Fruit fly (Drosophila melanogaster): ENCODE data around the gene ctrip.

Gene ctrip

dm6 chr3R:4738494-4739191 is 73.3 kb downstream of the ctrip start (continued):
- TF ChIP-seq CG18262 (tag; optimal IDR thresholded peaks at IDR 0.05) (peak; percentile 42), Chrac-16 (GFP tag; optimal IDR thresholded peaks at IDR 0.05) (no peak), Sry-β (GFP tag; optimal IDR thresholded peaks at IDR 0.05) (no peak), yki (optimal IDR thresholded peaks at IDR 0.05) (peak; percentile 78), mirr (GFP tag; optimal IDR thresholded peaks at IDR 0.05) (no peak), CG4730 (GFP tag; IDR thresholded peaks at IDR 0.05) (no peak), Scr (GFP tag; IDR thresholded peaks at IDR 0.05; ENCODE audit: partially characterized antibody) (no peak), Tbp (GFP tag; optimal IDR thresholded peaks at IDR 0.05) (no peak), Lpt (GFP tag; optimal IDR thresholded peaks at IDR 0.05) (no peak), CG2678 (tag; optimal IDR thresholded peaks at IDR 0.05) (peak; percentile 21), CG4282 (GFP tag; optimal IDR thresholded peaks at IDR 0.05) (no peak), ATbp (GFP tag; optimal IDR thresholded peaks at IDR 0.05) (no peak), phol (tag; optimal IDR thresholded peaks at IDR 0.05) (peak; percentile 40), gem (tag; optimal IDR thresholded peaks at IDR 0.05) (peak; percentile 36), emc (GFP tag; optimal IDR thresholded peaks at IDR 0.05) (no peak), CG17829 (tag; optimal IDR thresholded peaks at IDR 0.05) (no peak), CG8388 (GFP tag; optimal IDR thresholded peaks at IDR 0.05) (peak; percentile 11), Blimp-1 (GFP tag; optimal IDR thresholded peaks at IDR 0.05) (peak; percentile 2), CG3838 (GFP tag; optimal IDR thresholded peaks at IDR 0.05) (no peak), onecut (GFP tag; IDR thresholded peaks at IDR 0.05) (no peak), gt (GFP tag; IDR thresholded peaks at IDR 0.05) (no peak), Asciz (GFP tag; optimal IDR thresholded peaks at IDR 0.05) (peak; percentile 11), fd102C (GFP tag; optimal IDR thresholded peaks at IDR 0.05) (no peak), dmrt11E (tag; optimal IDR thresholded peaks at IDR 0.05) (peak; percentile 20), org-1 (GFP tag; optimal IDR thresholded peaks at IDR 0.05) (no peak), twi (tag; optimal IDR thresholded peaks at IDR 0.05) (no peak), sens (GFP tag) (peak; percentile 78), D19A (tag; optimal IDR thresholded peaks at IDR 0.05) (peak; percentile 30), CG10462 (GFP tag; optimal IDR thresholded peaks at IDR 0.05) (peak; percentile 1), CG12155 (GFP tag; optimal IDR thresholded peaks at IDR 0.05) (peak; percentile 8), zf30C (GFP tag; optimal IDR thresholded peaks at IDR 0.05) (peak; percentile 35), CG2875 (GFP tag; optimal IDR thresholded peaks at IDR 0.05) (peak; percentile 7), bsh (GFP tag; optimal IDR thresholded peaks at IDR 0.05) (peak in 1 of 2 experiments; percentile 10), CG9437 (GFP tag; optimal IDR thresholded peaks at IDR 0.05) (peak; percentile 18), az2 (GFP tag; optimal IDR thresholded peaks at IDR 0.05) (peak; percentile 10), MESR4 (GFP tag; optimal IDR thresholded peaks at IDR 0.05) (no peak), CG12659 (GFP tag; optimal IDR thresholded peaks at IDR 0.05) (no peak), Med (GFP tag) (peak; percentile 78), tio (GFP tag; optimal IDR thresholded peaks at IDR 0.05) (peak; percentile 7), her (GFP tag; optimal IDR thresholded peaks at IDR 0.05) (no peak), ato (GFP tag; IDR thresholded peaks at IDR 0.05; ENCODE audit: partially characterized antibody) (no peak), CG14710 (tag; optimal IDR thresholded peaks at IDR 0.05) (peak; percentile 27), CG2712 (tag; optimal IDR thresholded peaks at IDR 0.05) (peak; percentile 46), nau (GFP tag; optimal IDR thresholded peaks at IDR 0.05) (no peak), CG7839 (tag; optimal IDR thresholded peaks at IDR 0.05) (peak; percentile 16), CG17568 (GFP tag; optimal IDR thresholded peaks at IDR 0.05) (no peak), Pdp1 (GFP tag; optimal IDR thresholded peaks at IDR 0.05) (peak in 1 of 2 experiments; percentile 91), pros (GFP tag; optimal IDR thresholded peaks at IDR 0.05) (no peak), Xbp1 (GFP tag; optimal IDR thresholded peaks at IDR 0.05) (peak; percentile 7)
